Worm (Caenorhabditis elegans): ENCODE results near the gene nlp-9.

DNA sequence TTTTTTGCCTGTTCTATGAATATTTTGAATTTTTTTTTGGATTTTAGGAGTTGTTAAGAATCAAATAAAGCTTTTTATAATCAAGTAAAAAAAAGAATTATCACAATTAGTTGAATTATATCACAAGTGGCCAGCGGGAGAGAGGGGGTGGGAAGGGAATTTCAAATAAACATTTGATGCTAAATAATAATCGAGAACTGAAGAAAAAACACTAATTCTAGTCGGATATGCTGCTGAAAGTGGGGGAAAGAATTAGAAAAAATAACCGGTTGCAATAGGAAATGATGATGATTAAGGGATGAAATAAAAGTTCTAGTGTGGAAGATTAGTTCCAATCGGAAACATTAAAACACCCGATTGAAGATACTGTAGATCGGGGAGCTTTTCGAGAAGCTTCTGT, 38.2 kb upstream of the nlp-9 start:
- TF ChIP-seq ref-1 (GFP tag; conservative IDR thresholded peaks at IDR 0.05) (no peak), tab-1 (GFP tag; IDR thresholded peaks at IDR 0.05) (no peak), T22C8.4 (GFP tag; IDR thresholded peaks at IDR 0.05) (no peak), klf-2 (GFP tag; conservative IDR thresholded peaks at IDR 0.05) (no peak), flt-1 (GFP tag; IDR thresholded peaks at IDR 0.05) (no peak)
